Fruit fly (Drosophila melanogaster): ENCODE data around the gene CG43760.

Gene CG43760

DNA sequence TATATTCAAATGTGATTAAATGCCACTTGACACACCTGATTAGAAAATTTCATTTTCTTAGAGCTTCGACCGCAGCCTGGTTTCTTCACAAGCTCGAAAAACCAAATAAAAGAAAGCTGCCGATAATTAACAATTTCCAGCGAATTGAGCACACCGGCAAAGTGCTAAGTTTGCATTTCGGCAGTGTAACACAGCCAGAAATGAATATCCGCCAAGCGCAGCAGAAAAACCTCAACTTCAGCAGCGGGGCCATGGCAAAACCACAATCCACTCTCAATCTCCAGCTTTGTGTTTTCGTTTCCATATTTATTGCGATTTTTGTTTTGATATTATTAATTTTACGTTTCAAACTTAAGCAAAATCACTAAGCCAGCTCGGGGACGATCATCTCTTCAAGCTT is 27.3 kb downstream of the CG43760 start:
- no peak for TF ChIP-seq noc (tag; optimal IDR thresholded peaks at IDR 0.05)

DNA sequence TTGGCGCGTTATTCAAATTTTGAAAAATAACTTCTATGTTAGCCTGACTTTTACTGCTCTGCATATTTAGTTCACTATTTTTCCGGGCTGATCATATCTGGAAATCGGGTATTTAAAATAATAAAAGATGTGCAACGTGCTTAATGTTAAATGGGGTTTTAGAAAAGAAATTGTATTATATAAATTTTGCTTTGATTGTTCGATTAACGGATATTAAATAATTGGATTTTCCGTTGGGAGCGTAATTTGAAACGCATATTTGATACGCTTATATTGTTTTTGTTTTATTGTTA is 28.4 kb downstream of the CG43760 start:
- no peak for TF ChIP-seq noc (tag; optimal IDR thresholded peaks at IDR 0.05)

DNA sequence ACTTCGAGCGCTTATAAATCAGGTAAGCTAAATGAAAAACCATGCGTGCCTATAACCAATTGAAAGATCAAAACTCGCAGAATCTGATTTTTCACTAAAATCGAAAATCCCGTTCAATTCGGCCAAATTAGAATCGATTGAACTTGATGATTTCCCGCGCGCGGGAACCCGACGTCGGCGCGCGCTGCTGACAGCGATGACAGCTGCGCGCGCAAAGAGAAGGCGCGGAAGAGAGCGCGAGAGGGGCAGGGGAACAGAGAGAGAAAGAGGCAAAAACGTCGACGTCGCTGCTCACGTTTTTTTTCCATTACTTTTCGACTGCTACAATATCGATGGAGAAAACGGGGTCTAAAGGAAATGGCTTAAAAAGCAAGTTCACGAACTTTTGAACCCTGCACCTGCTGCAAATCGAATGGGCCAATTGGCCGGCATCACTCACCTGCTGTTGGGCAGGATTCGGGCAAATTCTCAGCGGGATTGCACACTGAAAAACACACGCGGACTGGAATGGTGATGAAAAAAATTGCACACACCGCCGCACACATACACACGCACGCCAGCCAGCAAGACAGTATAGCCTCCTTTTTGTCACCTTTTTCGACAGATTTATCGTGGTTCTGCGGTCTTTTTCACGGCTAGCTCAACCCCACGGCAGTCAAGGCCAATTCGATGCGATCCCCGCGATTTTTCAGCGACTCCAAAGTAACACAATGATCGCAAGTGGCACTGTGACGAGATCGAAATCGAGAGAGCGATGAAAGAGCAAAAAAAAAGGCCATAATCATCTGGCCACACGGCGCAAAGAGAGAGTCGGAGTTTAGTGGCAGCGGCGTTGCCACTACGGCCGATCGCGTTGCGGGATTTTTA is 29.0 kb downstream of the CG43760 start, which contains the start of gene CycE:
Gene CycE, minus strand, starts transcription at position 757 of the 867 bp plus-strand sequence.
- TF ChIP-seq noc (tag; optimal IDR thresholded peaks at IDR 0.05), result no peak

DNA sequence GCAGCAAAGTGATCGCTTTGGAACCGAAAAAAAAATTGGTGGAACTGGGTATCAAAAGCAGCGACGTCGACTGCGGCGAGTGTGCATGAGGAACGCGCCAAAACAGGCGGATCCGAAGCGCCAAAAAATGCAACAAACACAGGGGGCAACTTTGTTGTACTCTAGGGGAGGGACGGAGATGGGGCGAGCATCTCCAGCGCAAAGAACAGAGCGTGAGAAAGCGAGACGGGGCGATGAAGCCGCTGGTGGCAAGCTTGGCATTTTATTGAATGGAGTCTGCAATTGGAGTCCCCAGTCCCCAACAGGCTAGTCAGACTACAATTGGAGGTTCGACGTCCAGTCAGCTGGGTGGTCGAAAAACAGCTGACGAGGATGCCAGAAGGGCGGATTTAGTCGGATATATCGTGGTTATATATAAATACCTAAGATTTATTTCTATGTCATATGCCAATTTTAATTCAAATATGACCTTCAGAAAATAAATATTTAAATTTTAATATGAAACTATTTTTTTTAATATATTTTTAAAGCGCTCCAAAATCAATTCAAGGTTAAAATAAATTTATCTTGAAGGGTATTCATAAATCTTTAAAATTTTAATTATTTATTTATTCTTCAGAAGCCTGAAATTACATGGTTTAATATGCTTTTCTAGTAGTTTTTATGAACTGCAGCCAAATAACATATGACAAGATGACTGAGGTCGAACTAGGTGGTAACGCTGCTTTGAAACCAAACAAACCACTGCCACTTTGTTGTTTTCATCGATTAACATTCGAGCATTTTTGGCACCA is 29.9 kb downstream of the CG43760 start:
- peak; percentile 93 for TF ChIP-seq noc (tag; optimal IDR thresholded peaks at IDR 0.05)

DNA sequence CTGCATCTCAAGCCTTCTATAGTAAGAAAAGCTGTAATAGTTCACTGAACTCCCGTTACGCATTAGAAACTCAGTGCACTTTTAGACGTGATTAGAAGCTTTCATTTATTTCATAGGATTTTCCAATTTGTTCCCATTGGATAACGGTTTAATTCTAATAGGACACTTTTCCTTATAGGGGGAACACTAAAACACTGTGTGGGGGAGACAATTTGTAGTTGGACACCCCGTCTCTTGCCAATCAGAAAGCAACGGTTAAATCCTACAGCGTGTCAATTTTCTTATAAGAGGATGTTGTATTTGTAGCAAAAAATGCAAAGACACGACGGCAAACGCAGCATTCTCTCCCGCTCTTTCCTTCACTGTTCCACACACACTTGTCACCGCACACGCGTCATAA is 30.7 kb downstream of the CG43760 start:
- no peak for TF ChIP-seq noc (tag; optimal IDR thresholded peaks at IDR 0.05)

DNA sequence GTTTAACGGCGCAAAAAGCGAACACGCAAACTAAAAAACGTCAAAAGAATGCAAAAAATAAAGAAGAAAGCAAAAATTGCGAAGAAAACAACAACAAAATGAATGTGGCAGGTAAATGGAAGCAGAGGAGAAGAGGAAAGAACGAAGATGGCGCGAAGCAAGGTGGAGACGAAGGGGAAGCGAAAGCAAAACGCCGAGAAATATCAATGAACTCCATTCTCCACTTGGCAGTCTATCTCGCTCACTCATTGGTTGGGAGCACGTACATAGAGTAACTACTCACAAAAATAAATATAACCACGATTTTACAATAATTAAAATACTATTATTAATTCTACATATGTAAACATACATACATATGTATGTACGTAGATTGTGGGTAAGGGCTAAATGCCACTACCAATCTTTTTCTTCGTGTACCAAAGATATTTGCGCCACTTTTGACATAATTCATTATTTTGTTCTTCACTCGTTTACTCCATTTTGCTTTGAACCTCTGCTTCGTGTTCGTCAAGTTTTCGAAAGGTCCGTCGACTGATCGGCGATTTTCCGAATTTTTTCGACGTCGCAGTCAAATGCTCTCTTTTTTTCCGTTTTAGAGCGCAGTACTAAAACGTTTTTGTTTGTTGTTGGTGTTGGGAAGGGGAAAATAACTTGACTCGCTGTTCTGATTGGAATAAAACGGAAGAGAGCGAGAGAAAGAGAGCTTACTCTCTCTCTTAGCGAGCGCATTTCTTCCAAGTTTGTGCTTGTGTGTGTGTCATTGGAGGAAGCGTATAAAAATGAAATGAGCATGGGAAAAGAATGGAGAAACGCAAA is 31.4 kb downstream of the CG43760 start:
- no peak for TF ChIP-seq noc (tag; optimal IDR thresholded peaks at IDR 0.05)

DNA sequence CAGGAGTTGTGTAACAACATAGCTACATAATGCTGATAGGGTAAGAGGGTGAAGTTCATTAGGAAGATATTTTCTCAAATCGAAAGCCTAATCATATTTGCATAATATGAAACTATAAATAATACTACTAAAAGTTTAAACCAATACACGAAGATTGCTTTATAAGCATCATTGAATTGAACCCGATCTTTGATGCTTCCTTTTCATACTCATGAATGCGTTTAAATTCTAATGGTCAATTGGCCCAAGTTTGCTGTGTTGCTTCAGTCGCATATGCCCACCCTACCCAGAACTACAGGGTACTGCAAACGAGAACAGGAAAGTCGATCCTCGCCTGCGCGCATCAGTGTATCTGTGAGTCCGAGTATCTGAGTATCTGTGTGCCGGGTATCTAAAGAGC is 33.1 kb downstream of the CG43760 start:
- TF ChIP-seq noc (tag; optimal IDR thresholded peaks at IDR 0.05), result no peak

DNA sequence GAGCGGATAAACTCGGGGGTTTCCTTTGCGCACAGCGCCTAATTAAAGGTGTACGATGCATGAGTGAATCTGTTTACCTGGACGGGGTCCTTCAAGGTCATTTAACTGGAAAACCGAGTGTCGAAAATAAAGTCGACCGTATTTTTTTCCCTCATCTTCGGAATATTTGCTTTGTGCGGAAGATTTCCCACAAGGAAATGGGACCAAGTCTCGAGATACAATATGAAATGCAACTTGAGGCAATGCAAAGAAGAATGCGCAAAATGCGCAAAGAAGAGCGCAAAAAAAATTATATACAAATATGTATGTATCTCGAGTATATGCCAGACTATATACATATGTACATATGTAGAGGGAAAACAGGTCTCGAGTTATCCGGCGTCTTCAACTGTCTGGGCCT is 33.7 kb downstream of the CG43760 start:
- no peak for TF ChIP-seq noc (tag; optimal IDR thresholded peaks at IDR 0.05)

DNA sequence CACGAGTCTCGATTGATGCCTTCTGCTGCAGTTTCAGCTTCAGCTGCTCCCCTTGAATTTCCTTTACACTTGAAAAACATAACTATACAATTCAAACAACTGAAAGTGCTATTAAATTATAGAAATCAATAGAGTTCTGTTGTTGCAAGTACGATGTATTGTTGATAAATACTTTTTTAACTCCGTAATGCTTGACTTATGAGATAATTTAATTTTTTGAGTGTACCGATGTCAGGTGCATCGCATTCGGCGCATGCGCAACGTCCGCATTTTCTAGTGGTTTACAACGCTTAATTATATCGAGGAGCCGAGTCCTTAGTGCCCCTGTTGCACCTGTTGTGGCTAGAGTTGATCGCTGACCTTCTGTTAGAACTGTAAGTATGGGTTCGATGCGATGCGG is 35.2 kb downstream of the CG43760 start:
- TF ChIP-seq noc (tag; optimal IDR thresholded peaks at IDR 0.05), result no peak

DNA sequence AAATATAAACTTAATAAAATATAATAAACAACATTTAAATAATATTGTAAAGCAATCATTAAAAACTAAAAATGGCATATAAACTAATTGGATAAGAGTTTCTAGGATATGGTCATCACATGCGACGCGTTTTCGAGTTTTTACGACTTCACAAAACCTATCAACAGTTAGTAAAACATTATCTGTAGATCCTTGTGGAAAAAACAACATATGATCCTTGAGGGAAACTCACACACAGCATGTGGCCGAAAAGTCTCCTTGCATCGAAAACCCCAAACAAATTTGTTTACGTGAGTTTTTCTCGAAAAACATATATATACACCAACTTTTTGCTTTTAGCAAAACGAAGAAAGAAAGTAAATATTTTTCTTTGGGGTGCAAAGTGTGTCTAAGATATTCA is 35.7 kb downstream of the CG43760 start:
- no peak for TF ChIP-seq noc (tag; optimal IDR thresholded peaks at IDR 0.05)

DNA sequence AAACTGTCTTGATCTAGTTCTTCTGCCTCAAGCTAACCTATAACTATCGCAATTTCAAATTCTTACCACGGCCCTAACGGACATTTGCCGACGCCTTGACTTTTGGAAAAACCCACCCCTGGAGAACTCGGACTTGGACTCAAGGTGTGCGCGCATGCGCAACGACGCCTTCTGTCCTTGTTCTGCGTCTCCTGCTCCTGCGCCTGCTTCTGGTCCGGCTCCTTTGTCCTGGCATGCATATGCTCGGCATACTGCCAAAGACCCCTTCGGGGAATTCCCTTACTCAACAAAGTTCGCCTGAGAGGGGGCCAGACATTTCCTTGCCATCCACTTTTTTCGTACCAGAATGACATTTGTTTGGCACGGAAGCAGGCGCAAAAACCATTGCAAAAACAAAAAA is 40.7 kb downstream of the CG43760 start:
- no peak for TF ChIP-seq noc (tag; optimal IDR thresholded peaks at IDR 0.05)

DNA sequence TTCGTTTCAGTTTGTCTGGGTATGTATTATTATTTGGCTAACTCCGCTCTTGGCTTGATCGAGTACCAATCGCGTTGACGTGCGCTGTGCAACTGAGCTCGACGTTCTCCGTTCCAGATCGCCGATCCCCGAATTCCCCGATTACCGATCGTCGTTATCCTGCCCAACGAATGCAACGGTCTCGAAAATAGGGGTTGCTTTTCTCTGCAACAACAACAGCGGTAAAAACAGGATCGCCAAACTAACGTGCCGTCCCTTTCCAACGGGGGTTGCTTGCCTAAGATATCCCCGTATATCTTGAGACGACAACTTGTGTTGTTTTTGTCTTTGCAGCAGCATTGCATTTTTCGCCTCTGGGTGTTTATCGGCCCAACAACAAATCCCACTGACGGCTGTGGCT is 45.0 kb downstream of the CG43760 start:
- no peak for TF ChIP-seq noc (tag; optimal IDR thresholded peaks at IDR 0.05)
